In genomic region chr3R:26021195-26021914, dm6 we compare ENCODE assay signal across 1 fruit fly cellular context.
TF ChIP-seq lines count a peak whose summit lies in the region.

No protein-coding gene starts in this region.

TF ChIP-seq in whole organism, embryonic, 481 proteins besides CTCF, POLR2A, EP300 and RAD21 (continued from another document and continues in another):
- TF ChIP-seq unpg (GFP tag; optimal IDR thresholded peaks at IDR 0.05; lab: Kevin White, UChicago) (peak; percentile 92), Dp (GFP tag; optimal IDR thresholded peaks at IDR 0.05; lab: Kevin White, UChicago) (no peak), Deaf1 (tag; optimal IDR thresholded peaks at IDR 0.05; lab: Kevin White, UChicago) (peak; percentile 98), mirr (GFP tag; optimal IDR thresholded peaks at IDR 0.05; lab: Kevin White, UChicago) (no peak), HmgZ (tag; optimal IDR thresholded peaks at IDR 0.05; lab: Kevin White, UChicago) (peak; percentile 71), Mad (GFP tag; optimal IDR thresholded peaks at IDR 0.05; lab: Kevin White, UChicago) (peak; percentile 78), HLH54F (GFP tag; optimal IDR thresholded peaks at IDR 0.05; lab: Kevin White, UChicago) (peak; percentile 76), pfk (GFP tag; optimal IDR thresholded peaks at IDR 0.05; lab: Kevin White, UChicago) (no peak), CG4707 (GFP tag; optimal IDR thresholded peaks at IDR 0.05; lab: Kevin White, UChicago) (peak; percentile 50), CG2712 (tag; optimal IDR thresholded peaks at IDR 0.05; lab: Kevin White, UChicago) (peak; percentile 97), CG18599 (GFP tag; optimal IDR thresholded peaks at IDR 0.05; lab: Kevin White, UChicago) (peak; percentile 90), CG4328 (GFP tag; optimal IDR thresholded peaks at IDR 0.05; lab: Kevin White, UChicago) (peak; percentile 92), Trl (optimal IDR thresholded peaks at IDR 0.05; lab: Kevin White, UChicago) (peak; percentile 57 to 80), Trl (GFP tag; optimal IDR thresholded peaks at IDR 0.05; lab: Kevin White, UChicago) (peak; percentile 72), CG7987 (GFP tag; optimal IDR thresholded peaks at IDR 0.05; lab: Kevin White, UChicago) (peak; percentile 74), mam (GFP tag; optimal IDR thresholded peaks at IDR 0.05; lab: Kevin White, UChicago) (peak; percentile 86), CG10543 (GFP tag; optimal IDR thresholded peaks at IDR 0.05; lab: Kevin White, UChicago) (peak; percentile 75), CG6272 (GFP tag; IDR thresholded peaks at IDR 0.05; lab: Robert Waterston, UW) (0 out of 2 replicates have a peak, but pooled peaks have one; percentile 46), CG6765 (GFP tag; optimal IDR thresholded peaks at IDR 0.05; lab: Kevin White, UChicago) (peak; percentile 87), CG6689 (GFP tag; IDR thresholded peaks at IDR 0.05; lab: Robert Waterston, UW) (peak; percentile 92), CG1647 (GFP tag; optimal IDR thresholded peaks at IDR 0.05; lab: Kevin White, UChicago) (peak; percentile 59), CG5180 (GFP tag; optimal IDR thresholded peaks at IDR 0.05; lab: Kevin White, UChicago) (peak; percentile 87), Side (GFP tag; optimal IDR thresholded peaks at IDR 0.05; lab: Kevin White, UChicago) (peak; percentile 66), CG1603 (tag; optimal IDR thresholded peaks at IDR 0.05; lab: Kevin White, UChicago) (peak; percentile 50), gro (GFP tag; optimal IDR thresholded peaks at IDR 0.05; lab: Kevin White, UChicago) (peak; percentile 29), ind (GFP tag; optimal IDR thresholded peaks at IDR 0.05; lab: Kevin White, UChicago) (peak; percentile 91), pum (GFP tag; optimal IDR thresholded peaks at IDR 0.05; lab: Kevin White, UChicago) (peak; percentile 88), Doc3 (GFP tag; IDR thresholded peaks at IDR 0.05; lab: Robert Waterston, UW; ENCODE audit: partially characterized antibody) (peak; percentile 44; the same call in 2 of the 3 replicates), slp2 (GFP tag; optimal IDR thresholded peaks at IDR 0.05; lab: Kevin White, UChicago) (peak; percentile 75), nerfin-2 (GFP tag; IDR thresholded peaks at IDR 0.05; lab: Robert Waterston, UW; ENCODE audit: partially characterized antibody) (no peak), CG3407 (GFP tag; optimal IDR thresholded peaks at IDR 0.05; lab: Kevin White, UChicago) (peak; percentile 90), crc (GFP tag; optimal IDR thresholded peaks at IDR 0.05; lab: Kevin White, UChicago) (peak; percentile 84), CG18011 (GFP tag; optimal IDR thresholded peaks at IDR 0.05; lab: Kevin White, UChicago) (peak; percentile 75), Asciz (GFP tag; optimal IDR thresholded peaks at IDR 0.05; lab: Kevin White, UChicago) (peak; percentile 95), Mes4 (GFP tag; optimal IDR thresholded peaks at IDR 0.05; lab: Kevin White, UChicago) (peak; percentile 88), CG11696 (GFP tag; IDR thresholded peaks at IDR 0.05; lab: Robert Waterston, UW) (no peak; the same call in 1 of the 2 replicates), pho (GFP tag; optimal IDR thresholded peaks at IDR 0.05; lab: Kevin White, UChicago) (peak; percentile 86), bowl (GFP tag; IDR thresholded peaks at IDR 0.05; lab: Robert Waterston, UW) (no peak), Spps (tag; optimal IDR thresholded peaks at IDR 0.05; lab: Kevin White, UChicago) (peak; percentile 92), grau (tag; optimal IDR thresholded peaks at IDR 0.05; lab: Kevin White, UChicago) (peak; percentile 96), ara (GFP tag; IDR thresholded peaks at IDR 0.05; lab: Robert Waterston, UW) (peak; percentile 83), MBD-R2 (GFP tag; IDR thresholded peaks at IDR 0.05; lab: Robert Waterston, UW) (no peak), CG6254 (GFP tag; optimal IDR thresholded peaks at IDR 0.05; lab: Kevin White, UChicago) (peak; percentile 91), onecut (GFP tag; IDR thresholded peaks at IDR 0.05; lab: Robert Waterston, UW) (peak; percentile 74), CG15696 (tag; optimal IDR thresholded peaks at IDR 0.05; lab: Kevin White, UChicago) (peak; percentile 96), dm (GFP tag; optimal IDR thresholded peaks at IDR 0.05; lab: Kevin White, UChicago) (peak; percentile 78), CG4854 (GFP tag; optimal IDR thresholded peaks at IDR 0.05; lab: Kevin White, UChicago) (peak; percentile 57), Lim3 (GFP tag; IDR thresholded peaks at IDR 0.05; lab: Robert Waterston, UW) (peak; percentile 56; the same call in 1 of the 2 replicates), CG11093 (GFP tag; IDR thresholded peaks at IDR 0.05; lab: Robert Waterston, UW) (peak; percentile 90), CG2875 (GFP tag; optimal IDR thresholded peaks at IDR 0.05; lab: Kevin White, UChicago) (peak; percentile 94), CG11247 (GFP tag; IDR thresholded peaks at IDR 0.05; lab: Robert Waterston, UW) (no peak; the same call in 1 of the 2 replicates), oc (tag; optimal IDR thresholded peaks at IDR 0.05; lab: Kevin White, UChicago) (peak; percentile 69), insv (GFP tag; optimal IDR thresholded peaks at IDR 0.05; lab: Kevin White, UChicago) (peak in 1 of 2 experiments; percentile 62), lmd (GFP tag; IDR thresholded peaks at IDR 0.05; lab: Robert Waterston, UW) (peak; percentile 92), crp (GFP tag; optimal IDR thresholded peaks at IDR 0.05; lab: Kevin White, UChicago) (peak; percentile 1 to 66), emc (GFP tag; optimal IDR thresholded peaks at IDR 0.05; lab: Kevin White, UChicago) (peak; percentile 47), CG9876 (GFP tag; optimal IDR thresholded peaks at IDR 0.05; lab: Kevin White, UChicago) (peak; percentile 58), Dbx (GFP tag; IDR thresholded peaks at IDR 0.05; lab: Robert Waterston, UW) (peak; percentile 55; the same call in 1 of the 3 replicates), ems (GFP tag; optimal IDR thresholded peaks at IDR 0.05; lab: Kevin White, UChicago) (peak; percentile 39), stc (GFP tag; IDR thresholded peaks at IDR 0.05; lab: Robert Waterston, UW) (peak; percentile 68; the same call in 1 of the 2 replicates), tap (tag; optimal IDR thresholded peaks at IDR 0.05; lab: Kevin White, UChicago) (peak; percentile 83), fd96Cb (tag; optimal IDR thresholded peaks at IDR 0.05; lab: Kevin White, UChicago) (peak; percentile 96), Sry-β (GFP tag; optimal IDR thresholded peaks at IDR 0.05; lab: Kevin White, UChicago) (peak; percentile 58), ash1 (GFP tag; optimal IDR thresholded peaks at IDR 0.05; lab: Kevin White, UChicago) (no peak), gcm2 (GFP tag; optimal IDR thresholded peaks at IDR 0.05; lab: Kevin White, UChicago) (peak; percentile 15), croc (GFP tag; conservative IDR thresholded peaks at IDR 0.05; lab: Robert Waterston, UW) (peak; percentile 89), sug (tag; optimal IDR thresholded peaks at IDR 0.05; lab: Kevin White, UChicago) (peak; percentile 99), Drgx (GFP tag; IDR thresholded peaks at IDR 0.05; lab: Robert Waterston, UW) (peak; percentile 53; the same call in 1 of the 2 replicates), Bteb2 (GFP tag; optimal IDR thresholded peaks at IDR 0.05; lab: Kevin White, UChicago) (peak; percentile 88), her (GFP tag; optimal IDR thresholded peaks at IDR 0.05; lab: Kevin White, UChicago) (peak; percentile 34), HLH3B (GFP tag; IDR thresholded peaks at IDR 0.05; lab: Robert Waterston, UW) (peak; percentile 76), cato (GFP tag; optimal IDR thresholded peaks at IDR 0.05; lab: Kevin White, UChicago; ENCODE audit: borderline replicate concordance) (peak; percentile 93), zf30C (GFP tag; optimal IDR thresholded peaks at IDR 0.05; lab: Kevin White, UChicago) (no peak), corto (GFP tag; optimal IDR thresholded peaks at IDR 0.05; lab: Kevin White, UChicago) (no peak), CG1792 (GFP tag; optimal IDR thresholded peaks at IDR 0.05; lab: Kevin White, UChicago) (peak; percentile 75), Oaz (GFP tag; IDR thresholded peaks at IDR 0.05; lab: Robert Waterston, UW) (peak; percentile 58; the same call in 1 of the 2 replicates), jing (GFP tag; optimal IDR thresholded peaks at IDR 0.05; lab: Kevin White, UChicago) (peak; percentile 57), chif (GFP tag; optimal IDR thresholded peaks at IDR 0.05; lab: Kevin White, UChicago) (peak; percentile 81 to 89), vnd (GFP tag; IDR thresholded peaks at IDR 0.05; lab: Robert Waterston, UW; ENCODE audit: partially characterized antibody) (0 out of 3 replicates have a peak, but pooled peaks have one; percentile 33), sna (GFP tag; IDR thresholded peaks at IDR 0.05; lab: Robert Waterston, UW; ENCODE audit: partially characterized antibody) (no peak), Med (GFP tag; lab: Kevin White, UChicago) (peak; percentile 55), phol (tag; optimal IDR thresholded peaks at IDR 0.05; lab: Kevin White, UChicago) (peak; percentile 98), CG12744 (GFP tag; optimal IDR thresholded peaks at IDR 0.05; lab: Kevin White, UChicago) (peak; percentile 86), CG12219 (GFP tag; optimal IDR thresholded peaks at IDR 0.05; lab: Kevin White, UChicago) (peak; percentile 81), CG12071 (GFP tag; optimal IDR thresholded peaks at IDR 0.05; lab: Kevin White, UChicago) (no peak), CG17829 (tag; optimal IDR thresholded peaks at IDR 0.05; lab: Kevin White, UChicago) (peak; percentile 96), wdn (GFP tag; IDR thresholded peaks at IDR 0.05; lab: Robert Waterston, UW) (peak; percentile 70), pros (GFP tag; optimal IDR thresholded peaks at IDR 0.05; lab: Kevin White, UChicago) (peak; percentile 74), CG10654 (GFP tag; optimal IDR thresholded peaks at IDR 0.05; lab: Kevin White, UChicago) (peak; percentile 86), ken (GFP tag; IDR thresholded peaks at IDR 0.05; lab: Robert Waterston, UW) (peak; percentile 52; the same call in 1 of the 3 replicates), Xrp1 (GFP tag; IDR thresholded peaks at IDR 0.05; lab: Robert Waterston, UW) (peak; percentile 85), Scr (GFP tag; IDR thresholded peaks at IDR 0.05; lab: Robert Waterston, UW; ENCODE audit: partially characterized antibody) (peak; percentile 15; the same call in 1 of the 2 replicates), en (GFP tag; optimal IDR thresholded peaks at IDR 0.05; lab: Kevin White, UChicago) (peak; percentile 67), CG4424 (GFP tag; optimal IDR thresholded peaks at IDR 0.05; lab: Kevin White, UChicago) (peak; percentile 97), Doc2 (GFP tag; IDR thresholded peaks at IDR 0.05; lab: Robert Waterston, UW) (peak; percentile 73), CG18619 (GFP tag; optimal IDR thresholded peaks at IDR 0.05; lab: Kevin White, UChicago) (peak; percentile 97), dysf (GFP tag; IDR thresholded peaks at IDR 0.05; lab: Robert Waterston, UW) (peak; percentile 91), CG16863 (GFP tag; optimal IDR thresholded peaks at IDR 0.05; lab: Kevin White, UChicago) (peak; percentile 91), sens-2 (GFP tag; IDR thresholded peaks at IDR 0.05; lab: Robert Waterston, UW) (no peak; the same call in 1 of the 2 replicates), BEAF-32 (GFP tag; optimal IDR thresholded peaks at IDR 0.05; lab: Kevin White, UChicago) (peak; percentile 11), nerfin-1 (tag; optimal IDR thresholded peaks at IDR 0.05; lab: Kevin White, UChicago) (peak; percentile 95), sc (optimal IDR thresholded peaks at IDR 0.05; lab: Kevin White, UChicago) (no peak), sc (GFP tag; optimal IDR thresholded peaks at IDR 0.05; lab: Kevin White, UChicago) (peak; percentile 97), salm (tag; optimal IDR thresholded peaks at IDR 0.05; lab: Kevin White, UChicago) (peak; percentile 88), CG14860 (GFP tag; IDR thresholded peaks at IDR 0.05; lab: Robert Waterston, UW; ENCODE audit: partially characterized antibody) (peak; percentile 49; the same call in 2 of the 3 replicates), p53 (GFP tag; optimal IDR thresholded peaks at IDR 0.05; lab: Kevin White, UChicago) (peak; percentile 52), Blimp-1 (GFP tag; optimal IDR thresholded peaks at IDR 0.05; lab: Kevin White, UChicago) (peak; percentile 92), btn (GFP tag; optimal IDR thresholded peaks at IDR 0.05; lab: Kevin White, UChicago) (peak; percentile 16), CG15011 (GFP tag; optimal IDR thresholded peaks at IDR 0.05; lab: Kevin White, UChicago) (peak; percentile 93), dimm (GFP tag; IDR thresholded peaks at IDR 0.05; lab: Robert Waterston, UW) (peak; percentile 57), CG1602 (GFP tag; optimal IDR thresholded peaks at IDR 0.05; lab: Kevin White, UChicago) (peak; percentile 95), CG34422 (GFP tag; IDR thresholded peaks at IDR 0.05; lab: Robert Waterston, UW) (peak; percentile 79; the same call in 2 of the 3 replicates), HmgD (GFP tag; optimal IDR thresholded peaks at IDR 0.05; lab: Kevin White, UChicago) (no peak), CG13123 (GFP tag; optimal IDR thresholded peaks at IDR 0.05; lab: Kevin White, UChicago) (peak; percentile 82), Ets97D (GFP tag; optimal IDR thresholded peaks at IDR 0.05; lab: Kevin White, UChicago) (peak; percentile 43), CG8765 (GFP tag; IDR thresholded peaks at IDR 0.05; lab: Robert Waterston, UW) (no peak; the same call in none of the 2 replicates), CG6654 (GFP tag; optimal IDR thresholded peaks at IDR 0.05; lab: Kevin White, UChicago) (peak; percentile 89), unc-4 (GFP tag; IDR thresholded peaks at IDR 0.05; lab: Robert Waterston, UW; ENCODE audit: partially characterized antibody) (no peak), Six4 (GFP tag; optimal IDR thresholded peaks at IDR 0.05; lab: Kevin White, UChicago) (peak; percentile 92), psq (GFP tag; optimal IDR thresholded peaks at IDR 0.05; lab: Kevin White, UChicago) (peak; percentile 75), trem (tag; optimal IDR thresholded peaks at IDR 0.05; lab: Kevin White, UChicago) (peak; percentile 94), CG15073 (GFP tag; optimal IDR thresholded peaks at IDR 0.05; lab: Kevin White, UChicago) (peak; percentile 64), Vsx1 (GFP tag; optimal IDR thresholded peaks at IDR 0.05; lab: Kevin White, UChicago) (peak; percentile 94), CG5245 (GFP tag; optimal IDR thresholded peaks at IDR 0.05; lab: Kevin White, UChicago) (peak; percentile 87), CG17359 (tag; optimal IDR thresholded peaks at IDR 0.05; lab: Kevin White, UChicago) (peak; percentile 90), CG11398 (GFP tag; optimal IDR thresholded peaks at IDR 0.05; lab: Kevin White, UChicago) (peak; percentile 62), CG9932 (GFP tag; IDR thresholded peaks at IDR 0.05; lab: Robert Waterston, UW) (peak; percentile 83), CG11085 (GFP tag; IDR thresholded peaks at IDR 0.05; lab: Robert Waterston, UW) (peak; percentile 54)
